Worm (Caenorhabditis elegans): ENCODE measurements around the gene F48F7.6.
"Not testable (repeated sequence)": the region's sequence is repeated elsewhere in the genome, so short reads cannot be mapped to it uniquely, and the experiment has no call there.

The F48F7.6 gene

ce11 chrX:13973769-13974168 lies 3.9 kb upstream of the F48F7.6 start:
- TF ChIP-seq hrde-1 (tag; optimal IDR thresholded peaks at IDR 0.05; ENCODE audit: borderline replicate concordance) (no peak), nhr-80 (tag; optimal IDR thresholded peaks at IDR 0.05) (peak; percentile 33), K12H6.12 (tag; optimal IDR thresholded peaks at IDR 0.05) (peak; percentile 18), attf-5 (GFP tag; optimal IDR thresholded peaks at IDR 0.05) (no peak), cebp-1 (GFP tag; IDR thresholded peaks at IDR 0.05) (no peak), cebp-1 (tag; optimal IDR thresholded peaks at IDR 0.05) (peak; percentile 32)

ce11 chrX:13974448-13975071 lies 3.1 kb upstream of the F48F7.6 start:
- TF ChIP-seq ztf-22 (GFP tag; optimal IDR thresholded peaks at IDR 0.05) (no peak), nhr-80 (tag; optimal IDR thresholded peaks at IDR 0.05) (peak; percentile 28), B0336.3 (GFP tag; IDR thresholded peaks at IDR 0.05) (no peak), nfya-1 (tag; optimal IDR thresholded peaks at IDR 0.05; ENCODE audit: borderline replicate concordance, insufficient read depth) (no peak), lin-40 (tag; optimal IDR thresholded peaks at IDR 0.05) (peak; percentile 10), somi-1 (GFP tag; optimal IDR thresholded peaks at IDR 0.05) (peak; percentile 1), lin-35 (GFP tag; optimal IDR thresholded peaks at IDR 0.05) (no peak), Y53F4B.3 (GFP tag; IDR thresholded peaks at IDR 0.05) (no peak), efl-1 (GFP tag; optimal IDR thresholded peaks at IDR 0.05) (no peak), lag-1 (GFP tag; IDR thresholded peaks at IDR 0.05) (no peak), nfyb-1 (GFP tag; IDR thresholded peaks at IDR 0.05) (no peak), xnd-1 (tag; optimal IDR thresholded peaks at IDR 0.05) (no peak), aptf-3 (GFP tag; IDR thresholded peaks at IDR 0.05) (no peak), madf-10 (tag; optimal IDR thresholded peaks at IDR 0.05) (no peak), aptf-2 (GFP tag; conservative IDR thresholded peaks at IDR 0.05) (no peak)

ce11 chrX:13975314-13975713 lies 2.3 kb upstream of the F48F7.6 start, which contains the start of gene F48F7.5:
TSS of gene F48F7.5 (plus strand) at chrX:13975653.
- TF ChIP-seq C17E4.6 (GFP tag; IDR thresholded peaks at IDR 0.05) (no peak), lin-35 (GFP tag; optimal IDR thresholded peaks at IDR 0.05) (peak in 1 of 3 experiments; percentile 17), madf-8 (GFP tag; conservative IDR thresholded peaks at IDR 0.05) (no peak), cebp-1 (GFP tag; IDR thresholded peaks at IDR 0.05) (no peak), cebp-1 (tag; optimal IDR thresholded peaks at IDR 0.05) (peak; percentile 13), ztf-22 (GFP tag; optimal IDR thresholded peaks at IDR 0.05) (no peak), tbp1 (GFP tag; optimal IDR thresholded peaks at IDR 0.05) (no peak), K12H6.12 (tag; optimal IDR thresholded peaks at IDR 0.05) (peak; percentile 12), mes-4 (tag; optimal IDR thresholded peaks at IDR 0.05) (no peak)

ce11 chrX:13980417-13980816 lies 2.8 kb downstream of the F48F7.6 start, which contains the start of gene arrd-24:
TSS of gene arrd-24 (minus strand) at chrX:13980517.
- TF ChIP-seq ceh-79 (tag; optimal IDR thresholded peaks at IDR 0.05); Y67H2A.10 (GFP tag; conservative IDR thresholded peaks at IDR 0.05); madf-10 (tag; optimal IDR thresholded peaks at IDR 0.05): not testable (repeated sequence)

- no peak for TF ChIP-seq Y79H2A.3 (GFP tag; conservative IDR thresholded peaks at IDR 0.05)
- no peak for TF ChIP-seq K11D2.4 (GFP tag; IDR thresholded peaks at IDR 0.05)
- TF ChIP-seq ceh-91 (GFP tag; IDR thresholded peaks at IDR 0.05), result no peak
- no peak for TF ChIP-seq lin-35 (GFP tag; optimal IDR thresholded peaks at IDR 0.05)
- no peak for TF ChIP-seq madf-10 (tag; optimal IDR thresholded peaks at IDR 0.05)
- TF ChIP-seq Y67H2A.10 (GFP tag; conservative IDR thresholded peaks at IDR 0.05), result no peak
- TF ChIP-seq fkh-3 (tag; optimal IDR thresholded peaks at IDR 0.05), result no peak
- no peak for TF ChIP-seq F57C9.4 (tag; optimal IDR thresholded peaks at IDR 0.05)
Observed at ce11 chrX:13986307-13986706, 8.7 kb downstream of the F48F7.6 start, which contains the start of gene irld-24. TSS of gene irld-24 (plus strand) at chrX:13986607.
